Fruit fly (Drosophila melanogaster) whole organism, adult: ENCODE data around the gene Sgs4.

ENCODE experiments used
- CG11617 ChIP-seq: fragments of 200-800 bp; sonication (Bioruptor generic); optimal IDR thresholded peaks from 2 replicates; lab custom pipeline; 2017; ENCODE audit warnings: mild to moderate bottlenecking, missing biosample characterization, missing genetic modification reagents, missing genetic modification characterization
- CG1620 ChIP-seq: fragments of 200-800 bp; sonication (Bioruptor generic); optimal IDR thresholded peaks from 2 replicates; lab custom pipeline; 2016; ENCODE audit warnings: missing biosample characterization, missing genetic modification characterization
- CG7101 ChIP-seq: fragments of 200-800 bp; sonication (Bioruptor generic); optimal IDR thresholded peaks from 2 replicates; lab custom pipeline; 2018; ENCODE audit warnings: missing biosample characterization, mild to moderate bottlenecking, missing genetic modification characterization, moderate library complexity
- Crg-1 ChIP-seq: fragments of 200-800 bp; sonication (Bioruptor generic); optimal IDR thresholded peaks from 2 replicates; lab custom pipeline; 2016; ENCODE audit warnings: missing biosample characterization, missing genetic modification characterization
- Mnt ChIP-seq: fragments of 200-800 bp; sonication (Bioruptor generic); optimal IDR thresholded peaks from 2 replicates; lab custom pipeline; 2016; ENCODE audit warnings: missing biosample characterization, mild to moderate bottlenecking, missing genetic modification characterization
- cic ChIP-seq: fragments of 200-800 bp; sonication (Bioruptor generic); optimal IDR thresholded peaks from 2 replicates; lab custom pipeline; 2017; ENCODE audit warnings: missing biosample characterization, mild to moderate bottlenecking, missing genetic modification characterization, moderate library complexity
- cnc ChIP-seq, 2 experiments: fragments of >200 bp; optimal IDR thresholded peaks; 2 replicates each; lab custom pipeline; 2017
- kay ChIP-seq: fragments of 200-800 bp; sonication (Bioruptor generic); peaks from one replicate; lab custom pipeline; 2016; ENCODE audit warnings: missing biosample characterization, missing genetic modification characterization, borderline replicate concordance
- pad ChIP-seq: fragments of 200-800 bp; sonication (Bioruptor generic); optimal IDR thresholded peaks from 3 replicates; lab custom pipeline; 2017; ENCODE audit warnings: missing biosample characterization, missing genetic modification characterization, mild to moderate bottlenecking, moderate library complexity, missing genetic modification reagents
- toe ChIP-seq: fragments of 200-800 bp; sonication (Bioruptor generic); optimal IDR thresholded peaks from 2 replicates; lab custom pipeline; 2016; ENCODE audit warnings: missing biosample characterization, missing genetic modification characterization

DNA sequence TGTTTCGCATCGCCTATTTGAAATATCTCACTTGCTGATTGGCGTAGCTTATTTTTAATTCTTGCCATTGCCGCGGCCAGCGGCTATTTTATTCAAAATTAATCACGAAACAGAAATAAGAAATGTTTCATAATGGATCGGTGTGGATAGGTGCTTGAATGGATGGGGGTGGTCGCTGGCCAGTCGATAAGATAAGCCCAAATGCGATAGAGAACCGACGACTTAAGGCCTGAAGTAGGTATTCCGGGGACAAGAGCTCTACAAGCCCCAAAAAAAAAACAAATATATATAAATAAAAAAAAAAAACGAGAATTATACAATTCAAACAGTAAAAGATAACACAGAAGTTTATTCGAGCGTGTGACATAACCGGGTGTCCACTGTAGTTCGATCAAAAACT lies 10.6 kb downstream of the Sgs4 start:
- no peak for TF ChIP-seq cnc (optimal IDR thresholded peaks at IDR 0.05; lab: Kevin White, UChicago)
- TF ChIP-seq toe (GFP tag; lab: Kevin White, UChicago), result no peak
- no peak for TF ChIP-seq cic (GFP tag; lab: Kevin White, UChicago)
- no peak for TF ChIP-seq kay (GFP tag; lab: Kevin White, UChicago)
- no peak for TF ChIP-seq CG7101 (tag; lab: Kevin White, UChicago)
- TF ChIP-seq Crg-1, result no peak
- no peak for TF ChIP-seq CG1620 (GFP tag; lab: Kevin White, UChicago)
- no peak for TF ChIP-seq CG11617
- no peak for TF ChIP-seq pad (GFP tag; lab: Kevin White, UChicago)
- TF ChIP-seq Mnt (GFP tag; lab: Kevin White, UChicago), result no peak
